Worm (Caenorhabditis elegans) whole organism, L1 larva: Measurements from ENCODE around the gene elt-7.
"Not testable (repeated sequence)": the region's sequence is repeated elsewhere in the genome, so short reads cannot be mapped to it uniquely, and the experiment has no call there.

Experiments used
- C04F5.9 ChIP-seq: sonication (generic microtip); optimal IDR thresholded peaks from 2 replicates; lab custom pipeline; 2016; ENCODE audit warnings: missing genetic modification characterization, missing compliant biosample characterization
- C16A3.4 ChIP-seq: fragments of 150-350 bp; optimal IDR thresholded peaks from 2 replicates; lab custom pipeline; 2014; ENCODE audit warnings: missing biosample characterization, missing genetic modification characterization
- C34B4.2 ChIP-seq: sonication (generic microtip); optimal IDR thresholded peaks from 2 replicates; lab custom pipeline; 2017; ENCODE audit warnings: mild to moderate bottlenecking, missing genetic modification characterization, missing compliant biosample characterization
- Y116A8C.19 ChIP-seq: sonication (generic microtip); optimal IDR thresholded peaks from 2 replicates; lab custom pipeline; 2016; ENCODE audit warnings: missing compliant biosample characterization, missing genetic modification characterization, borderline replicate concordance
- aly-2 ChIP-seq: fragments of 150-350 bp; optimal IDR thresholded peaks from 2 replicates; lab custom pipeline; 2014; ENCODE audit warnings: missing biosample characterization, missing genetic modification characterization
- ceh-8 ChIP-seq: fragments of 200-800 bp; sonication (Bioruptor generic); optimal IDR thresholded peaks from 2 replicates; lab custom pipeline; 2018; ENCODE audit warnings: mild to moderate bottlenecking, missing genetic modification characterization, moderate library complexity, missing compliant biosample characterization
- ceh-82 ChIP-seq, 3 experiments: fragments of 150-350 bp in 1 of 3; sonication (generic microtip) in 2 of 3; optimal IDR thresholded peaks; 2 replicates each; lab custom pipeline; 2014 to 2017; ENCODE audit warnings: missing biosample characterization in 3 of 3, missing genetic modification characterization in 3 of 3
- ceh-90 ChIP-seq: sonication (generic microtip); optimal IDR thresholded peaks from 2 replicates; lab custom pipeline; 2016; ENCODE audit warnings: missing genetic modification characterization, missing compliant biosample characterization
- efl-1 ChIP-seq, 4 experiments: fragments of 150-350 bp; optimal IDR thresholded peaks in 3 of 4; peaks in 1 of 4; 1 replicate in 1 of 4; 2 replicates in 3 of 4; lab custom pipeline; 2014; ENCODE audit warnings: missing biosample characterization in 2 of 4, missing genetic modification characterization in 2 of 4, missing genetic modification reagents in 2 of 4
- efl-3 ChIP-seq: fragments of 200-800 bp; sonication (Bioruptor generic); optimal IDR thresholded peaks from 2 replicates; lab custom pipeline; 2018; ENCODE audit warnings: mild to moderate bottlenecking, missing genetic modification characterization, missing compliant biosample characterization
- egl-13 ChIP-seq: sonication (generic microtip); optimal IDR thresholded peaks from 2 replicates; lab custom pipeline; 2016; ENCODE audit warnings: missing genotype, missing genetic modification reagents, missing genetic modification characterization, missing compliant biosample characterization
- ets-5 ChIP-seq: fragments of 200-800 bp; sonication (Bioruptor generic); IDR thresholded peaks from 2 replicates; pipeline ENCODE4 v1.3.6; 2022; ENCODE audit warnings: missing genetic modification characterization, missing compliant biosample characterization
- fkh-4 ChIP-seq: sonication (generic microtip); optimal IDR thresholded peaks from 2 replicates; lab custom pipeline; 2016; ENCODE audit warnings: missing compliant biosample characterization, missing genetic modification characterization, borderline replicate concordance
- fos-1 ChIP-seq: fragments of 150-350 bp; optimal IDR thresholded peaks from 2 replicates; lab custom pipeline; 2014; ENCODE audit warnings: missing biosample characterization, missing genetic modification characterization
- hlh-17 ChIP-seq: fragments of 200-800 bp; sonication (Bioruptor generic); optimal IDR thresholded peaks from 2 replicates; lab custom pipeline; 2018; ENCODE audit warnings: missing genetic modification characterization, mild to moderate bottlenecking, missing compliant biosample characterization, moderate library complexity, borderline replicate concordance
- jun-1 ChIP-seq: fragments of 150-350 bp; optimal IDR thresholded peaks from 2 replicates; lab custom pipeline; 2014; ENCODE audit warnings: missing biosample characterization, missing genetic modification reagents, missing genetic modification characterization
- lin-14 ChIP-seq: fragments of 200-800 bp; sonication (Bioruptor generic); optimal IDR thresholded peaks from 2 replicates; lab custom pipeline; 2018; ENCODE audit warnings: mild to moderate bottlenecking, missing genetic modification characterization, moderate library complexity, missing compliant biosample characterization
- lin-15B ChIP-seq: fragments of 150-350 bp; sonication (generic microtip); optimal IDR thresholded peaks from 3 replicates; lab custom pipeline; 2014; ENCODE audit warnings: missing biosample characterization, missing genetic modification characterization
- lsy-2 ChIP-seq, 2 experiments: fragments of 150-350 bp; optimal IDR thresholded peaks; 2 replicates each; lab custom pipeline; 2014; ENCODE audit warnings: missing biosample characterization in 2 of 2, missing genetic modification characterization in 2 of 2
- mab-9 ChIP-seq: fragments of 200-800 bp; sonication (Bioruptor generic); IDR thresholded peaks from 2 replicates; pipeline ENCODE4 v1.3.6; 2022; ENCODE audit warnings: missing genetic modification reagents, missing genetic modification characterization, missing compliant biosample characterization
- mdl-1 ChIP-seq, 2 experiments: fragments of 150-350 bp; optimal IDR thresholded peaks; 2 replicates each; lab custom pipeline; 2014 to 2017; ENCODE audit warnings: missing biosample characterization in 2 of 2, missing genetic modification characterization in 2 of 2, inconsistent platforms in 1 of 2
- nhr-19 ChIP-seq: fragments of 200-800 bp; sonication (Bioruptor generic); conservative IDR thresholded peaks from 2 replicates; pipeline ENCODE4 v1.3.6; 2022; ENCODE audit warnings: missing genetic modification characterization, missing compliant biosample characterization
- nhr-20 ChIP-seq: sonication (generic microtip); optimal IDR thresholded peaks from 2 replicates; lab custom pipeline; 2016; ENCODE audit warnings: mild to moderate bottlenecking, missing genetic modification characterization, missing compliant biosample characterization
- nhr-237 ChIP-seq: fragments of 150-350 bp; optimal IDR thresholded peaks from 2 replicates; lab custom pipeline; 2014; ENCODE audit warnings: missing biosample characterization, missing genetic modification characterization
- nhr-90 ChIP-seq: sonication (generic microtip); optimal IDR thresholded peaks from 2 replicates; lab custom pipeline; 2016; ENCODE audit warnings: mild to moderate bottlenecking, missing genetic modification characterization, missing compliant biosample characterization; ENCODE audit not compliant: poor library complexity
- pax-3 ChIP-seq: fragments of 200-800 bp; sonication (Bioruptor generic); optimal IDR thresholded peaks from 2 replicates; lab custom pipeline; 2018; ENCODE audit warnings: mild to moderate bottlenecking, missing genetic modification characterization, moderate library complexity, missing compliant biosample characterization
- rnt-1 ChIP-seq: sonication (generic microtip); optimal IDR thresholded peaks from 2 replicates; lab custom pipeline; 2016; ENCODE audit warnings: mild to moderate bottlenecking, missing genetic modification characterization, moderate library complexity, missing compliant biosample characterization
- sox-4 ChIP-seq: sonication (generic microtip); optimal IDR thresholded peaks from 2 replicates; lab custom pipeline; 2016; ENCODE audit warnings: missing genetic modification characterization, missing compliant biosample characterization
- sptf-1 ChIP-seq: fragments of 150-350 bp; optimal IDR thresholded peaks from 2 replicates; lab custom pipeline; 2014; ENCODE audit warnings: missing biosample characterization, missing genetic modification characterization
- swsn-7 ChIP-seq: sonication (generic microtip); optimal IDR thresholded peaks from 2 replicates; lab custom pipeline; 2016; ENCODE audit warnings: missing genetic modification characterization, missing compliant biosample characterization
- unc-98 ChIP-seq: fragments of 200-800 bp; sonication (Bioruptor generic); IDR thresholded peaks from 2 replicates; pipeline ENCODE4 v1.3.6; 2022; ENCODE audit warnings: missing genetic modification characterization, missing compliant biosample characterization
- zip-4 ChIP-seq: fragments of 200-800 bp; sonication (Bioruptor generic); optimal IDR thresholded peaks from 2 replicates; lab custom pipeline; 2018; ENCODE audit warnings: mild to moderate bottlenecking, missing genetic modification characterization, moderate library complexity, missing compliant biosample characterization

The elt-7 gene

ce11 chrV:4755308-4756029 lies 15.0 kb upstream of the elt-7 start, which contains the start of gene pgl-3:
Gene pgl-3, plus strand, starts transcription at chrV:4755979.
- TF ChIP-seq nhr-20 (tag; lab: Kevin White, UChicago) (no peak), ceh-82 (tag; optimal IDR thresholded peaks at IDR 0.05; lab: Kevin White, UChicago) (no peak), egl-13 (tag; lab: Kevin White, UChicago) (no peak), efl-1 (optimal IDR thresholded peaks at IDR 0.05; lab: Kevin White, UChicago) (peak in 1 of 2 experiments; percentile 14), efl-1 (GFP tag; optimal IDR thresholded peaks at IDR 0.05 in 1 of 2; lab: Kevin White, UChicago) (no peak)

- TF ChIP-seq pax-3 (tag; lab: Kevin White, UChicago), result no peak
Measured at ce11 chrV:4758019-4758418, 12.5 kb upstream of the elt-7 start.

- TF ChIP-seq lin-15B (no peak), mdl-1 (tag; optimal IDR thresholded peaks at IDR 0.05; lab: Kevin White, UChicago) (no peak), C34B4.2 (tag; lab: Kevin White, UChicago) (no peak), nhr-90 (tag; lab: Kevin White, UChicago) (no peak), aly-2 (tag; lab: Kevin White, UChicago) (no peak)
Measured at ce11 chrV:4758540-4758939, 11.9 kb upstream of the elt-7 start.

- not testable (repeated sequence) for TF ChIP-seq lin-14 (GFP tag; lab: Kevin White, UChicago); hlh-17 (GFP tag; lab: Kevin White, UChicago); C34B4.2 (tag; lab: Kevin White, UChicago)
Measured at ce11 chrV:4760674-4761073, 9.8 kb upstream of the elt-7 start, which contains the start of gene bgnt-1.4. Gene bgnt-1.4, plus strand, starts transcription at chrV:4760974.

- TF ChIP-seq ceh-90 (tag; lab: Kevin White, UChicago), result no peak
- no peak for TF ChIP-seq jun-1 (tag; lab: Kevin White, UChicago)
- no peak for TF ChIP-seq fkh-4 (tag; lab: Kevin White, UChicago)
- no peak for TF ChIP-seq Y116A8C.19 (tag; lab: Kevin White, UChicago)
- no peak for TF ChIP-seq nhr-237
- TF ChIP-seq sptf-1 (tag; lab: Kevin White, UChicago), result no peak
- TF ChIP-seq fos-1 (tag; lab: Kevin White, UChicago), result no peak
- no peak for TF ChIP-seq rnt-1
- no peak for TF ChIP-seq C16A3.4
- TF ChIP-seq mab-9 (GFP tag; lab: Robert Waterston, UW), result no peak
- TF ChIP-seq nhr-19 (GFP tag; lab: Robert Waterston, UW), result no peak
- TF ChIP-seq ceh-8 (GFP tag; lab: Kevin White, UChicago), result no peak
- TF ChIP-seq swsn-7 (tag; lab: Kevin White, UChicago), result no peak
- TF ChIP-seq C04F5.9 (tag; lab: Kevin White, UChicago), result no peak
- no peak for TF ChIP-seq unc-98
- no peak for TF ChIP-seq efl-3 (GFP tag; lab: Kevin White, UChicago)
- TF ChIP-seq lsy-2 (tag; optimal IDR thresholded peaks at IDR 0.05; lab: Kevin White, UChicago), result no peak
- TF ChIP-seq, all 84 proteins: peak for 0
Measured at ce11 chrV:4766501-4766900, 4.0 kb upstream of the elt-7 start, which contains the start of gene C18G1.8. Gene C18G1.8, minus strand, starts transcription at chrV:4766601.

ce11 chrV:4769633-4770032 lies 837 bp upstream of the elt-7 start, which contains the start of gene C18G1.9:
Gene C18G1.9, minus strand, starts transcription at chrV:4769733.
- TF ChIP-seq zip-4 (no peak), hlh-17 (GFP tag; lab: Kevin White, UChicago) (no peak), ets-5 (GFP tag; lab: Robert Waterston, UW) (no peak), sox-4 (tag; lab: Kevin White, UChicago) (no peak)
